Worm (Caenorhabditis elegans) whole organism, mixed stage, embryonic: ENCODE results near the gene Y7A5A.8.

Experiments used
- ceh-39 ChIP-seq: fragments of 150-350 bp; optimal IDR thresholded peaks from 2 replicates; lab custom pipeline; 2014; ENCODE audit warnings: missing biosample characterization, missing genetic modification characterization
- ceh-43 ChIP-seq: fragments of 200-800 bp; sonication (Bioruptor generic); optimal IDR thresholded peaks from 2 replicates; lab custom pipeline; 2018; ENCODE audit warnings: mild to moderate bottlenecking, missing genetic modification characterization, moderate library complexity, missing compliant biosample characterization
- flh-1 ChIP-seq: fragments of 200-800 bp; sonication (Bioruptor generic); optimal IDR thresholded peaks from 2 replicates; lab custom pipeline; 2018; ENCODE audit warnings: mild to moderate bottlenecking, missing genetic modification characterization, moderate library complexity, missing compliant biosample characterization
- lin-13 ChIP-seq: fragments of 150-350 bp; optimal IDR thresholded peaks from 2 replicates; lab custom pipeline; 2014; ENCODE audit warnings: missing biosample characterization, missing genetic modification characterization
- lsy-2 ChIP-seq: fragments of 150-350 bp; optimal IDR thresholded peaks from 2 replicates; lab custom pipeline; 2014; ENCODE audit warnings: missing biosample characterization, missing genetic modification characterization
- mab-5 ChIP-seq: fragments of 150-350 bp; optimal IDR thresholded peaks from 2 replicates; lab custom pipeline; 2014; ENCODE audit warnings: missing biosample characterization, missing genetic modification characterization
- nhr-12 ChIP-seq: fragments of 150-350 bp; optimal IDR thresholded peaks from 2 replicates; lab custom pipeline; 2014; ENCODE audit warnings: missing biosample characterization, missing genetic modification characterization
- nhr-2 ChIP-seq: fragments of 150-350 bp; optimal IDR thresholded peaks from 2 replicates; lab custom pipeline; 2014; ENCODE audit warnings: missing biosample characterization, missing genetic modification characterization
- nhr-237 ChIP-seq: fragments of 150-350 bp; optimal IDR thresholded peaks from 2 replicates; lab custom pipeline; 2014; ENCODE audit warnings: missing biosample characterization, missing genetic modification characterization
- nhr-28 ChIP-seq: fragments of 150-350 bp; optimal IDR thresholded peaks from 2 replicates; lab custom pipeline; 2014; ENCODE audit warnings: missing biosample characterization, missing genetic modification characterization
- pha-4 ChIP-seq: fragments of 150-350 bp; optimal IDR thresholded peaks from 2 replicates; lab custom pipeline; 2018; ENCODE audit warnings: missing biosample characterization, missing genetic modification reagents, missing genetic modification characterization
- sptf-1 ChIP-seq: sonication (generic microtip); optimal IDR thresholded peaks from 2 replicates; lab custom pipeline; 2017; ENCODE audit warnings: mild to moderate bottlenecking, missing genetic modification characterization, moderate library complexity, missing compliant biosample characterization
- unc-62 ChIP-seq: fragments of 150-350 bp; optimal IDR thresholded peaks from 2 replicates; lab custom pipeline; 2014; ENCODE audit warnings: missing biosample characterization, missing genetic modification reagents, missing genetic modification characterization

- TF ChIP-seq ceh-39 (tag; lab: Kevin White, UChicago) (no peak), nhr-28 (tag; lab: Kevin White, UChicago) (no peak), lsy-2 (tag; lab: Kevin White, UChicago) (no peak), nhr-2 (tag; lab: Kevin White, UChicago) (no peak), lin-13 (tag; lab: Kevin White, UChicago) (no peak), nhr-12 (tag; lab: Kevin White, UChicago) (no peak), sptf-1 (tag; lab: Kevin White, UChicago) (no peak), nhr-237 (no peak), unc-62 (GFP tag; lab: Kevin White, UChicago) (no peak), pha-4 (tag; lab: Kevin White, UChicago) (no peak), flh-1 (GFP tag; lab: Kevin White, UChicago) (no peak), mab-5 (tag; lab: Kevin White, UChicago) (no peak), ceh-43 (GFP tag; lab: Kevin White, UChicago) (no peak)
Measured at ce11 chrX:15804072-15804471, 18.2 kb upstream of the Y7A5A.8 start, which contains the start of gene Y7A5A.7.
